Worm (Caenorhabditis elegans): ENCODE results near the gene Y54G2A.50.

ce11 chrIV:2959798-2960197, 42.0 kb downstream of the Y54G2A.50 start, which contains the start of gene ser-6:
- TF ChIP-seq elt-3 (tag; optimal IDR thresholded peaks at IDR 0.05) (no peak), C16A3.4 (tag; optimal IDR thresholded peaks at IDR 0.05) (no peak), lsy-2 (tag; optimal IDR thresholded peaks at IDR 0.05) (no peak), unc-62 (GFP tag; optimal IDR thresholded peaks at IDR 0.05) (no peak), zag-1 (tag; optimal IDR thresholded peaks at IDR 0.05) (no peak), isw-1 (GFP tag; IDR thresholded peaks at IDR 0.05) (no peak), snpc-4 (tag; optimal IDR thresholded peaks at IDR 0.05) (no peak), elt-2 (tag; optimal IDR thresholded peaks at IDR 0.05) (no peak), zip-4 (GFP tag; optimal IDR thresholded peaks at IDR 0.05) (no peak), lin-39 (tag; optimal IDR thresholded peaks at IDR 0.05) (no peak), C34B4.2 (tag; optimal IDR thresholded peaks at IDR 0.05) (no peak), aly-2 (tag; optimal IDR thresholded peaks at IDR 0.05) (no peak), fkh-10 (GFP tag; optimal IDR thresholded peaks at IDR 0.05) (peak; percentile 33)

Measured in whole organism, L1 larva.